Worm (Caenorhabditis elegans) whole organism, mixed stage, embryonic: Measurements from ENCODE around the gene F55E10.4.

ENCODE experiments used
- bed-3 ChIP-seq: fragments of 200-800 bp; sonication (Bioruptor generic); optimal IDR thresholded peaks from 3 replicates; lab custom pipeline; 2018; ENCODE audit warnings: mild to moderate bottlenecking, missing genetic modification characterization, moderate library complexity, missing compliant biosample characterization
- unc-120 ChIP-seq: sonication (generic microtip); optimal IDR thresholded peaks from 2 replicates; lab custom pipeline; 2017; ENCODE audit warnings: missing genetic modification characterization, missing compliant biosample characterization; ENCODE audit not compliant: poor library complexity, severe bottlenecking

The F55E10.4 gene

ce11 chrX:8284003-8284402 is 43.7 kb downstream of the F55E10.4 start:
- TF ChIP-seq unc-120 (tag; lab: Kevin White, UChicago): no peak
- no peak for TF ChIP-seq bed-3 (GFP tag; lab: Kevin White, UChicago)
- TF ChIP-seq, all 35 proteins: peak for 0
